Fruit fly (Drosophila melanogaster): Measurements from ENCODE around the gene Rac1.

The Rac1 gene

dm6 chr3L:1324818-1325625 is 22.5 kb upstream of the Rac1 start (continued):
- no peak for TF ChIP-seq ssp (GFP tag; IDR thresholded peaks at IDR 0.05)
- peak; percentile 77 for TF ChIP-seq exex (tag; optimal IDR thresholded peaks at IDR 0.05)
- peak; percentile 18 for TF ChIP-seq Deaf1 (tag; optimal IDR thresholded peaks at IDR 0.05)
- no peak for TF ChIP-seq CG2199 (GFP tag; IDR thresholded peaks at IDR 0.05)
- TF ChIP-seq CG9215 (GFP tag; IDR thresholded peaks at IDR 0.05) = 0 out of 2 replicates have a peak, but pooled peaks have one; percentile 11
- TF ChIP-seq Ets65A (GFP tag) = peak; percentile 27

DNA sequence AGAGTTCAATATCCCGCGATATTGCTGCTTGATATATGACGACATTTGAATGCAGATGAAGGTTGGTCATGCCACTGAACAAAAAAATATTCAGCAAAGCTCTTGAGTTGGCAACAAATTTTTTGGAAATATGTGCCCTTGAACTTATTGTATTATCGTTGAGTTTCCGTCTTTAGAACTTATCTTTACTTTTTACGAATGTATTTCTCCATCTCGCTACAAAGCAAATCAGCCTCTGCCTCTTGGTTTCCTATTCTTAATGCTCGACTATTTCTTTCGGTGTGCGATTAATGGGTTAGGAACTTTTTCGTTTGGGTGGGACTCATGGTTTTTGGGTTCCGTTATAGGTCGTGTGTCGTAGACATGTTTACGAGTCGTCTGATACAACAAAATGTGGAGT is 20.7 kb upstream of the Rac1 start:
- TF ChIP-seq CG31388 (GFP tag; optimal IDR thresholded peaks at IDR 0.05) (peak; percentile 18), CG18619 (GFP tag; optimal IDR thresholded peaks at IDR 0.05) (peak; percentile 5), CG17361 (GFP tag; IDR thresholded peaks at IDR 0.05) (peak; percentile 82), CG3065 (GFP tag; optimal IDR thresholded peaks at IDR 0.05) (peak; percentile 27), Hr3 (GFP tag; optimal IDR thresholded peaks at IDR 0.05) (peak; percentile 59), vvl (GFP tag; IDR thresholded peaks at IDR 0.05) (peak; percentile 76), CG10959 (GFP tag; IDR thresholded peaks at IDR 0.05) (peak; percentile 44; the same call in 1 of the 2 replicates), klu (GFP tag; IDR thresholded peaks at IDR 0.05) (no peak), CG43689 (GFP tag; IDR thresholded peaks at IDR 0.05) (no peak), CG18764 (GFP tag; optimal IDR thresholded peaks at IDR 0.05) (peak; percentile 50), CG1233 (GFP tag; optimal IDR thresholded peaks at IDR 0.05) (peak; percentile 13), Mes4 (GFP tag; optimal IDR thresholded peaks at IDR 0.05) (peak; percentile 69), stc (GFP tag; IDR thresholded peaks at IDR 0.05) (peak; percentile 51; the same call in 1 of the 2 replicates), ERR (GFP tag; optimal IDR thresholded peaks at IDR 0.05) (peak; percentile 42), CG1792 (GFP tag; optimal IDR thresholded peaks at IDR 0.05) (peak; percentile 53), slbo (GFP tag; IDR thresholded peaks at IDR 0.05) (peak; percentile 45; the same call in 1 of the 2 replicates), Fer3 (tag; optimal IDR thresholded peaks at IDR 0.05) (peak; percentile 40), CG17829 (tag; optimal IDR thresholded peaks at IDR 0.05) (peak; percentile 82), sim (GFP tag; IDR thresholded peaks at IDR 0.05) (peak; percentile 35; the same call in 1 of the 2 replicates), Med (GFP tag) (peak; percentile 81), CG10543 (GFP tag; optimal IDR thresholded peaks at IDR 0.05) (no peak), Oaz (GFP tag; IDR thresholded peaks at IDR 0.05) (no peak), cwo (GFP tag; optimal IDR thresholded peaks at IDR 0.05) (peak; percentile 22), gce (GFP tag; IDR thresholded peaks at IDR 0.05) (peak; percentile 23; the same call in 1 of the 3 replicates), pum (GFP tag; optimal IDR thresholded peaks at IDR 0.05) (peak; percentile 71), B-H2 (GFP tag; optimal IDR thresholded peaks at IDR 0.05) (no peak), CG32767 (GFP tag; IDR thresholded peaks at IDR 0.05) (peak; percentile 65; the same call in 1 of the 2 replicates), so (GFP tag; IDR thresholded peaks at IDR 0.05) (0 out of 3 replicates have a peak, but pooled peaks have one; percentile 45), CG10321 (GFP tag; IDR thresholded peaks at IDR 0.05) (no peak), CG10267 (tag; optimal IDR thresholded peaks at IDR 0.05) (peak; percentile 63), CG7963 (GFP tag; IDR thresholded peaks at IDR 0.05; ENCODE audit: partially characterized antibody) (no peak), fu2 (GFP tag; optimal IDR thresholded peaks at IDR 0.05) (peak; percentile 51), br (optimal IDR thresholded peaks at IDR 0.05) (no peak), abd-A (tag; optimal IDR thresholded peaks at IDR 0.05) (no peak), CG11696 (GFP tag; IDR thresholded peaks at IDR 0.05) (peak; percentile 54; the same call in 1 of the 2 replicates), PHDP (tag; optimal IDR thresholded peaks at IDR 0.05) (peak; percentile 73), CG11695 (GFP tag; IDR thresholded peaks at IDR 0.05) (0 out of 3 replicates have a peak, but pooled peaks have one; percentile 51), CG10565 (GFP tag; optimal IDR thresholded peaks at IDR 0.05) (no peak), CG3407 (GFP tag; optimal IDR thresholded peaks at IDR 0.05) (peak; percentile 64), ems (GFP tag; optimal IDR thresholded peaks at IDR 0.05) (peak; percentile 22), CG6654 (GFP tag; optimal IDR thresholded peaks at IDR 0.05) (peak; percentile 37), CG1647 (GFP tag; optimal IDR thresholded peaks at IDR 0.05) (peak; percentile 22), nmo (GFP tag; optimal IDR thresholded peaks at IDR 0.05) (peak; percentile 89)

All from whole organism, embryonic.